Fruit fly (Drosophila melanogaster) whole organism, adult: ENCODE data around the gene sstn.

Experiments used
- CG11617 ChIP-seq: fragments of 200-800 bp; sonication (Bioruptor generic); optimal IDR thresholded peaks from 2 replicates; lab custom pipeline; 2017; ENCODE audit warnings: mild to moderate bottlenecking, missing biosample characterization, missing genetic modification reagents, missing genetic modification characterization
- CG12768 ChIP-seq: fragments of 200-800 bp; sonication (Bioruptor generic); optimal IDR thresholded peaks from 2 replicates; lab custom pipeline; 2017; ENCODE audit warnings: missing biosample characterization, missing genetic modification characterization, mild to moderate bottlenecking, moderate library complexity, missing genetic modification reagents
- CG14711 ChIP-seq: fragments of 200-800 bp; sonication (Bioruptor generic); optimal IDR thresholded peaks from 2 replicates; lab custom pipeline; 2018; ENCODE audit warnings: missing biosample characterization, mild to moderate bottlenecking, missing genetic modification characterization, moderate library complexity
- CG1620 ChIP-seq: fragments of 200-800 bp; sonication (Bioruptor generic); optimal IDR thresholded peaks from 2 replicates; lab custom pipeline; 2016; ENCODE audit warnings: missing biosample characterization, missing genetic modification characterization
- CG33017 ChIP-seq: fragments of 200-800 bp; sonication (Bioruptor generic); optimal IDR thresholded peaks from 2 replicates; lab custom pipeline; 2018; ENCODE audit warnings: missing biosample characterization, mild to moderate bottlenecking, missing genetic modification characterization, moderate library complexity
- CG5204 ChIP-seq: fragments of 200-800 bp; sonication (Bioruptor generic); optimal IDR thresholded peaks from 2 replicates; lab custom pipeline; 2016; ENCODE audit warnings: missing biosample characterization, missing genetic modification characterization
- CG7045 ChIP-seq: fragments of 200-800 bp; sonication (Bioruptor generic); optimal IDR thresholded peaks from 2 replicates; lab custom pipeline; 2017; ENCODE audit warnings: missing biosample characterization, mild to moderate bottlenecking, missing genetic modification characterization
- CG7101 ChIP-seq: fragments of 200-800 bp; sonication (Bioruptor generic); optimal IDR thresholded peaks from 2 replicates; lab custom pipeline; 2018; ENCODE audit warnings: missing biosample characterization, mild to moderate bottlenecking, missing genetic modification characterization, moderate library complexity
- Clk ChIP-seq: fragments of 200-800 bp; sonication (Bioruptor generic); optimal IDR thresholded peaks from 2 replicates; lab custom pipeline; 2017; ENCODE audit warnings: missing biosample characterization, missing genetic modification characterization
- Crg-1 ChIP-seq: fragments of 200-800 bp; sonication (Bioruptor generic); optimal IDR thresholded peaks from 2 replicates; lab custom pipeline; 2016; ENCODE audit warnings: missing biosample characterization, missing genetic modification characterization
- Hr96 ChIP-seq: fragments of 200-800 bp; sonication (Bioruptor generic); optimal IDR thresholded peaks from 2 replicates; lab custom pipeline; 2016; ENCODE audit warnings: missing biosample characterization, missing genetic modification characterization
- Mnt ChIP-seq: fragments of 200-800 bp; sonication (Bioruptor generic); optimal IDR thresholded peaks from 2 replicates; lab custom pipeline; 2016; ENCODE audit warnings: missing biosample characterization, mild to moderate bottlenecking, missing genetic modification characterization
- bab1 ChIP-seq: fragments of 200-800 bp; sonication (Bioruptor generic); optimal IDR thresholded peaks from 3 replicates; lab custom pipeline; 2019; ENCODE audit warnings: missing biosample characterization, mild to moderate bottlenecking, missing genetic modification characterization, moderate library complexity
- cic ChIP-seq: fragments of 200-800 bp; sonication (Bioruptor generic); optimal IDR thresholded peaks from 2 replicates; lab custom pipeline; 2017; ENCODE audit warnings: missing biosample characterization, mild to moderate bottlenecking, missing genetic modification characterization, moderate library complexity
- cnc ChIP-seq, 2 experiments: fragments of >200 bp; optimal IDR thresholded peaks; 2 replicates each; lab custom pipeline; 2017
- kay ChIP-seq: fragments of 200-800 bp; sonication (Bioruptor generic); peaks from one replicate; lab custom pipeline; 2016; ENCODE audit warnings: missing biosample characterization, missing genetic modification characterization, borderline replicate concordance
- ovo ChIP-seq: fragments of 200-800 bp; sonication (Bioruptor generic); optimal IDR thresholded peaks from 2 replicates; lab custom pipeline; 2016; ENCODE audit warnings: missing biosample characterization, missing genetic modification characterization
- pad ChIP-seq: fragments of 200-800 bp; sonication (Bioruptor generic); optimal IDR thresholded peaks from 3 replicates; lab custom pipeline; 2017; ENCODE audit warnings: missing biosample characterization, missing genetic modification characterization, mild to moderate bottlenecking, moderate library complexity, missing genetic modification reagents
- tj ChIP-seq: fragments of 200-800 bp; sonication (Bioruptor generic); optimal IDR thresholded peaks from 3 replicates; lab custom pipeline; 2017; ENCODE audit warnings: missing biosample characterization, mild to moderate bottlenecking, missing genetic modification characterization, moderate library complexity
- toe ChIP-seq: fragments of 200-800 bp; sonication (Bioruptor generic); optimal IDR thresholded peaks from 2 replicates; lab custom pipeline; 2016; ENCODE audit warnings: missing biosample characterization, missing genetic modification characterization

The sstn gene

DNA sequence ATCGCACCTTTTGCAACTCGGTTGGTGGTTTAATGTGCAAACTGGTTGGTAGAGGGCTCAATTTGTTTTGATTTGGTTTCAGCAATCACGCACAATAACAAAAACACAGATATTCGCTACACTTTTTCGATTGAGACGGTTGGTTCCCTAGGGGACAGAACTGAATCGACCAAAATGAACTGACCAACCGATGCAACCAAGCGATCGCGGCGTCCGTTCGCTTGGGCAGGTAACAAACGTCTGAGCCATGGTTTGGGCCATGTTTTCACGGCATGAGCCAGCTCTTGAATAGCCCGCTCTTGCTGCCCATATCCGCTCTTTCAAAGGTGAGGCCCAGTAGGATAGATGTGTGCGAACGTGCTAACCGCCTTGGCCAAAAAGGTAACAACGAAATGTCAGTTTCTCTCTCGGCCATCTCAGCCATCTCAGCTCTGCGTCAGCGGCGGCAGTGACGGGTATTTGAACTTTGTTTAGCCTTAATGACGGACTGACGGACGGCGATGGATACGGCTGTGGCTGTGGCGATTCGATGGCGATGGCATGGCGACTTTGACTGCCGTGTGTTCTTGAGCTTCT, 30.6 kb upstream of the sstn start, which contains the start of gene CG16959:
CG16959 (minus strand) TSS at position 245 of the 576 bp plus-strand sequence.
- no peak for TF ChIP-seq Mnt (GFP tag; lab: Kevin White, UChicago)
- TF ChIP-seq pad: no peak
- TF ChIP-seq Crg-1: no peak

DNA sequence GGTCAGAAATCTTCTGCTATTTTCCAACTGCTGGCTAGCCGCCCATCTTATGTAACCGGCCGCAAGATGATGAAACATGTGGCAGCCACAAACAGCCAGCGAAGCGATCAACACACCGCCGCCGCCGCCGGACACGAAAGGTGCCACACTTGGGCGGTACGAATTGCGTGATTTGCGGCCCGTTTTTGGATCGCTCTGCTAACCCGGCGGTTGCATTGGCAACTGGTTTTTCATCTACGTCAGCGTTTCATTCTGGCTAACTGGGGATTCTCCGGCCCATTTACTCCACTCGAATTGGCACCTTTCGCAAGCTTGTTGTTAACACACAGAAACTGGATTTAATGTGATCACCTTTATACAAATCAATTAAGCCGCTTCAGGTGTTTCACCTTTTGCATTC, 29.2 kb upstream of the sstn start:
- TF ChIP-seq tj (GFP tag; lab: Kevin White, UChicago) (peak; percentile 14), Mnt (GFP tag; lab: Kevin White, UChicago) (no peak)

DNA sequence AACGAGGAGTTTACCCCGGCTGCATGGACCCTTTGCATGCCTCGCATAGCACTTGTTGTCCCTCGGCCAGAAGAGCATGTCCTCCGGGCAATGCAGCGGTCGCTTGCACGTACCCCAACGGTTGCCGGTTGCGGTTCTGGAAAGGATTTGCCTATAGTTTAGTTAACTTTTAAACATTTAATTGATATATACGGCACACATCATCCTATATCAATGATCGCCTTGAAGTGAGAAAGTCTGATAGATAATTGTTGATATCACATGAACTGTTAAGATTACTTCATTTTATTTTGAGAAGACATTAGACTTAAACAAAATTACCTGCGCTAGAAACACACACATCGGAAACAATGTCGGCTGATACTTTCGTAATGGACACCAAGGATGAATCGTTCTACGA, 26.8 kb upstream of the sstn start, which contains the start of gene CG32847:
CG32847 (plus strand) TSS at position 301 of the 400 bp plus-strand sequence.
- TF ChIP-seq tj (GFP tag; lab: Kevin White, UChicago) (no peak), pad (no peak), cic (GFP tag; lab: Kevin White, UChicago) (no peak), CG1620 (no peak), Mnt (GFP tag; lab: Kevin White, UChicago) (no peak), kay (GFP tag; lab: Kevin White, UChicago) (no peak), CG11617 (GFP tag; lab: Kevin White, UChicago) (no peak), CG33017 (tag; lab: Kevin White, UChicago) (no peak), ovo (GFP tag; lab: Kevin White, UChicago) (no peak), Clk (GFP tag; lab: Kevin White, UChicago) (no peak), bab1 (GFP tag; lab: Kevin White, UChicago) (no peak), Crg-1 (no peak), CG7101 (tag; lab: Kevin White, UChicago) (no peak), CG7045 (GFP tag; lab: Kevin White, UChicago) (no peak), CG12768 (no peak), CG5204 (GFP tag; lab: Kevin White, UChicago) (no peak), toe (no peak), cnc (optimal IDR thresholded peaks at IDR 0.05; lab: Kevin White, UChicago) (no peak), Hr96 (GFP tag; lab: Kevin White, UChicago) (no peak), CG14711 (tag; lab: Kevin White, UChicago) (no peak)

DNA sequence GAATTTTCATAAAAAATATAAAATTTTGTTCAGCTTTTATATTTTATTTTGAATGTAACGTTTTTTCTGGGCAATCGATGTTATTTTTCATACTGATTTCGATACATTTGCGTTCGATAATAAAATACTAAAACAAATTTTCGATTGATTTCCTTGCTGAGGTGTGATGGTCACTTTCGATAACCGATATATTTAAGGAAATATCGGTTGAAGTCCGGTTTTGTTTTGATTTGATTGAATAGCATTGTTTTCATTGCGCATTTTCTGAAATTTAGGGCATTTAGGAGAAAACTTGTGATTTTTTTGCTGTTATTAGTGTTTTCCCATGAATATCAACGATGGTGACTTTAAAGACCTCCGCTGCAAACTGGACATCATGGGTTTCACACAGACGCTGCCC, 22.0 kb upstream of the sstn start, which contains the start of gene Cep135:
Cep135 (plus strand) TSS at position 202 of the 400 bp plus-strand sequence.
- peak; percentile 9 for TF ChIP-seq bab1 (GFP tag; lab: Kevin White, UChicago)
- no peak for TF ChIP-seq Clk (GFP tag; lab: Kevin White, UChicago)

DNA sequence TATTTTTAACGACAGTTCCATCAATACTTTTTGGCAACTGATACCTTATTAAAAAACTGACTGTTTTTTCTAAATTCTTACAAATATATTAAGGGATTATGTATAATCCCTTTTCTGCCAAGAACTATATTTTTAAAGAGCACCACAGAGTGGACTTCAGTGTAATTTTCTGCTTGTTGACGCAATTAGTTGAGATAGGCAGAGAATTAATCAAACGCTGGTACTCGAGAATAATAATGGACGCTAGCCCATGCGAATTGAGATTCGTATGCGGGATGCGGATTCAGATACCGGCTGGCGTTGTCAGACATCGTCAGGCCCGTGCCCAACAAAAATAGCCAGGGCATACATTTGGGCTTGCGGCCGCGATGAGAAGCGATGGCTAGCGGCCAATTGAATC, 18.7 kb upstream of the sstn start, which contains the start of gene CG13458:
CG13458 (plus strand) TSS at position 301 of the 400 bp plus-strand sequence.
- TF ChIP-seq tj (GFP tag; lab: Kevin White, UChicago) (no peak), Mnt (GFP tag; lab: Kevin White, UChicago) (peak; percentile 33), kay (GFP tag; lab: Kevin White, UChicago) (peak; percentile 3)

DNA sequence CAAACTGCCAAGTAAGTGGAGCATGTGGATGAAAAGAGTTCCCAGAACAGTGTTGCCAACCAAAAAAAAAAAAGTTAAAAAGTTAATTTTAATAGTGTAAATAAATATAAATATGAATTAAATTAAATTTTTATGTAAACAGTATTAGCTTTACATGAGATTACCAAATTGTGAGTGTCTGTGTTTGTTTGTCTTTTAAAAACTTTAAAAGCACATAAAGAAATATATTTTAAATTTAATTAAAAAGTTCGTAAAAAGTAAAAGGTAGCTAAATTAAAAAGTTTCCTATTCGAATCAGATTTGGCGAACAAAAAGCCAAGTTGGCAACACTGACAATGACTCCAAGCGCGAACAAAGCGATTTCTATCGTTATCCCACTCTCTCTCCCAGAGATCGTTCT, 14.4 kb upstream of the sstn start:
- TF ChIP-seq kay (GFP tag; lab: Kevin White, UChicago): no peak
- TF ChIP-seq CG7101 (tag; lab: Kevin White, UChicago): no peak

DNA sequence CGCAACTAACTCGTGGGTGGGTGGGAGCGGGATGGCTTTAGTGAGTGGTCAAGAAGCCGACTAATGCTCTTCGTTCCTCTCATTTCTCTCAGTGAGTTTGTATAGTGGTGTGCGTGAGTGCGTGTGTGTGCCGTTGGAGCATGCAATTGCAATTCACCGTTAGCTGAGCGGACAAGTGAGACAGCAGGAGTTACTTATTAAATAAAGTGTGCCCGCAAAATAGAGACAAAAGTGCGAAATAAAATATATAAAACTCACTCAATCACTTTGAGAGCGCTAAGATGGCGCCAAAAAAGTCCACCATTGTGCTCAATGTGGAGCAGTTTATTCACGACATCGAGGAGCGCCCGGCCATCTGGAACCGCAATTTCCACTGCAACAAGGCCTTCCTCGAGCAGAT, 14.0 kb upstream of the sstn start:
- TF ChIP-seq ovo (GFP tag; lab: Kevin White, UChicago) (peak; percentile 45), pad (peak; percentile 24), cnc (optimal IDR thresholded peaks at IDR 0.05; lab: Kevin White, UChicago) (no peak)

DNA sequence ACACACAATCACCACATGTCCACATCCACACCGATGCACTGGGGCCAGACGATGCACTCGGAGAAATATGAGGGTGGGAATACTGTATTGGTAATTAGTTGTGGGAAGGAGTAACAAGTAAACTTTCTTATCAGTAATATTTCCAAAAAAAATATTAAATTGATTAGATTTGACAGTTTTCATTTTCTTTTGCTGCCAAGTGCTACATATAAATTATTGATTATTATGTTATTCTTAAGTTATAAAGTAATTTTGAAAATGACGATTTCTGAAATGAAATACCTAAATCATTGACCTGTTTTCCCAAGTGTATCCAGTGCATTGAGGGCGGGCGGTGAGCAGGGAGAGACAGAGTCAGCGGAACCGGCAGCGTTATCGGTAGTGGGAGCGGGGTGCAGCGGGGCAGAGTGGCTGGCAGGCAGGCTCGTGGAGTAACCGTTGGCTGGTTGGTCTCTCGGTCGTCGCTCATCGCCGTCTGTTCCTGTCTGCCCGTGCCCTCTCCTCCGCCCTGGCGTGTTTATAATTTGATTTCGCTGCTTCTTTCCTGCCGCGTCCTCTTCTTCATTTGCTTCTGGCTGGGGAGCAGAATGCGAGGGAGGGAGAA, 13.4 kb upstream of the sstn start:
- TF ChIP-seq CG33017 (tag; lab: Kevin White, UChicago) (peak; percentile 19), CG5204 (GFP tag; lab: Kevin White, UChicago) (peak; percentile 7), tj (GFP tag; lab: Kevin White, UChicago) (peak; percentile 5), bab1 (GFP tag; lab: Kevin White, UChicago) (peak; percentile 52), cnc (optimal IDR thresholded peaks at IDR 0.05; lab: Kevin White, UChicago) (no peak), Mnt (GFP tag; lab: Kevin White, UChicago) (no peak), CG12768 (no peak), CG14711 (tag; lab: Kevin White, UChicago) (peak; percentile 60), CG7101 (tag; lab: Kevin White, UChicago) (peak; percentile 64), CG11617 (GFP tag; lab: Kevin White, UChicago) (peak; percentile 63), Crg-1 (no peak), toe (peak; percentile 10), CG1620 (no peak), cic (GFP tag; lab: Kevin White, UChicago) (no peak), kay (GFP tag; lab: Kevin White, UChicago) (peak; percentile 31), Clk (GFP tag; lab: Kevin White, UChicago) (no peak), Hr96 (GFP tag; lab: Kevin White, UChicago) (peak; percentile 7), pad (peak; percentile 66), CG7045 (GFP tag; lab: Kevin White, UChicago) (peak; percentile 24), ovo (GFP tag; lab: Kevin White, UChicago) (no peak)
